Worm (Caenorhabditis elegans) whole organism, dauer: ENCODE results near the gene K01D12.7.

ENCODE experiments used
- unc-62 ChIP-seq: sonication (generic microtip); optimal IDR thresholded peaks from 2 replicates; lab custom pipeline; 2017; ENCODE audit warnings: missing biosample characterization, missing genetic modification reagents, missing genetic modification characterization

Gene K01D12.7

DNA sequence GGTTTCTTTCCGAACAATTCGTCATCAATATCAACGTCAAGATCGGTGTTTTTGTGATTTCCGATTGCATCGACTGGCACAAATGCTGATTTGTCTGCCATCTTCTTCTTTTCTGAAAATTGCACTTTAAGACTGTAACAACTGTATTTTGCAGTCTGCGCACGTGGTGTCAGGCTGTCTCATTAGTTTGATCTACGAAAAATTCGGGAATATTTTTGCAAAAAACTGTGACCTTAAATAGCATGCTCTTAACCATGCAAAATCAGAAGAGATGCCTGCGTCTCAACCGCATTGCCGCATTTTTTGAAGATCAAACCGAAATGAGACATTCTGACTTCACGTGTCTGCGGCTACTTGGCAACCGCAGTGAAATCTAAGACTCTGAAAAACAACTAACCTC is at the start of gene K01D12.7:
Gene K01D12.7 (minus strand): TSS at position 101 of the 400 bp plus-strand sequence.
- TF ChIP-seq unc-62 (GFP tag; lab: Kevin White, UChicago): no peak

DNA sequence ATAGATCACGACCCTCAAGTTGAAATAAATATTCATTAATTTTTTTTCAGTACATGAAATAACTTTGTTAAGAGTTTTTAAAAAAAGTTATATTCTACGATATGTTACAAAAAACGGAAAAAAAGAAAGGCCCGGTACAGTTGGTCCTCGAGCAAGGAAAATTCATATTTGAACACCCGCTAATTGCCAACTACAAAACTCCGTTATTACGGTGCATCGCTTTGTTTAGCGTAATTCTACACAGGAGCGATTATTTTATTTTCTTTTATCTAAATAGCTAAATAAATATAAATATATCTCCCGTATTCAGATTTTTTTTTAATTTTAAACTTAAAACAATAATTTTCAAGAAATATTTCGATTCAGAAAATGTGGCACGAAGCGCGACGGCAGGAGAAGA is 49.2 kb upstream of the K01D12.7 start, which contains the start of gene F28C1.1:
Gene F28C1.1 (plus strand): TSS at position 365 of the 400 bp plus-strand sequence.
- no peak for TF ChIP-seq unc-62 (GFP tag; lab: Kevin White, UChicago)

DNA sequence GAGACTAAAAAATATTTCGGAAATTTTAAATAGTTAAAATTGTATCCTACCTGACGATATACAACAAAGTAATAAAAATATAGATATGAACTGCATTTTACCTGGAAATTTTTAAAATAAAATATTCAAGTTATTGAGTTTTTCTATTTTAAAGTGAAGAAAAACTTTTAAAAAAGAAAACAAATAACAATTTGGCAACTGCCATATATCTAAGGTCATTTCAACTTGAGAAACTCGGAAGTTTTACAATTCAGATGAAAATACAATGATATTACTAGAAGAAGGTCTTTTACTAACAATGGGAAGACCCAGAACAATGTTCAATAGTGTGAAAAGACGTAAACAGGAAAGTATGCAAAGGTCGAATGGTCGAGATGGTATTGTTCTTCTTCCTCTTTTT is 48.6 kb upstream of the K01D12.7 start, which contains the start of gene C54D10.10:
Gene C54D10.10 (minus strand): TSS at position 101 of the 400 bp plus-strand sequence.
- no peak for TF ChIP-seq unc-62 (GFP tag; lab: Kevin White, UChicago)

DNA sequence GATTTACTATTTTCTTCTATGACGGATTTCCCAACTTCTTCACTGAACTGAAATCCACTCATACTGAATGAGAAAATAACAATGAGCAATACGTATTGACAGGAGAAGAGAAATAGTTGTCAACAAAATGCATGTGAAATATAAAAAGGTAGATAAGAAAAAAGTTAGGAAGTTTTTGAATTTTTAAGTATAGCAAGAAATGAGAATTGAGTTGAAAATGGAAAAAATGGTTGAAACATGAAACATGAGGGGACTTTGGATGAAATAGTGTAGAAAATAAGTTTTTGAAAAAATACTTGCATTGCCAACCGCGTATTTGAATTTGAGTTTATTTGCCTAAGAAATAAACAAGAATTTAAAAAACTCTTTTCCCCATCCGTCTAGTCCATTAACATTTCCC is 45.6 kb upstream of the K01D12.7 start, which contains the start of the genes pals-38 and C54D10.9:
Gene pals-38 (minus strand): TSS at position 101 of the 400 bp plus-strand sequence.
Gene C54D10.9 (plus strand): TSS at position 259 of the 400 bp plus-strand sequence.
- TF ChIP-seq unc-62 (GFP tag; lab: Kevin White, UChicago): no peak

DNA sequence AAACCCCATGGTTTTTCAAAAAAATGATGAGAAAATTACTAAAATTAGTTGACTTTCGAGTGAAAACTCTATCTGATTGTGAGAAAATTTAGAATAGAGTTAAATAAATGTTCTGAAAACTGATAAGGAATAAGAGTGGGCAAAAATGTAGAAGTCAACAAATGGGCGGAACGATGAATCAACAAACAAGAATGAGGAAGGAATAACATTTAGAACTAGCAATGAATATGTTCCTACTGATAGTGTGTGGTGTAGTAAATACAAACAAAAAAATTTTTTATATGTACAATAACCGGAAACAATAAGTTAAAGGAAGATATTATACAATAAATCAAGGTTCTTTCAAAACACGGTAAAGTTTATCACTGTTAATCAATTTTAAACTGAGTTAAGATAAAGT is 42.5 kb upstream of the K01D12.7 start, which contains the start of gene pals-39:
Gene pals-39 (minus strand): TSS at position 101 of the 400 bp plus-strand sequence.
- TF ChIP-seq unc-62 (GFP tag; lab: Kevin White, UChicago): no peak

DNA sequence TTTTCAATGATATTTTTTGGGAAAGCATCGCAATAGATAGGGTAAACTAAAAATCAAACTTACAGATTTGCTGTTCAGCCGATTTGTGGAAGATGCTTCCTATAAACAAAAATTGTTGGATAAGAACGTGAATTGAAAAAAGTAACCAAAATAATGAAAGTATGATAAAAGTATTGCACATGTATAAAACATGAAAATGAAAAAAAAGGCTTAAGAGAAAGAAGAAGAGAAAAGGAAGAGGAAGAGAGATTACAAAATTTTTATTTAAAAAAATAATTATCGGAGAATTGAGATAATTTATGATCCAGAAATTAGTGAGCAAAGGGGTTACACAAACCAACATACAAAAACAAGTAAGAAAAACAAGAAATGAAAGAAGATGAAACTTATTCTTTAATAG is 40.1 kb upstream of the K01D12.7 start, which contains the start of gene pals-37:
Gene pals-37 (minus strand): TSS at position 101 of the 400 bp plus-strand sequence.
- no peak for TF ChIP-seq unc-62 (GFP tag; lab: Kevin White, UChicago)

DNA sequence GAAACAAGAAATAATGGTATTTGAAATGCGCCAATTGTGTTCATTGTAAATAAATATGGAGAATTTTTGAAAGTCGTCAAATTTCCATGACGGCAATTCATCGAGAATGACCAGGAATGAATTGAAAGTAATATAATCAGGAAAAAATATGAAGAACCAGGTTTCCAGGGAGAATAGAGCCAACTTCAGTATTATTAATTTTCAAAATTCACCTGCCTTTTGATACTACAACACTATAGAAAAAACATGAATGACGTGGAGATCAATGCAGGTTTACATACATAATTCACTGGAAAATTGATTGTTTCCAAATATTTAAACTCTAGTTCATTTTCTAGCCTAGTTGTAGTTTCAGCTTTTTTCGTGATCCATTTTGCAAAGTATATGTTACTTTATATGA is 32.4 kb upstream of the K01D12.7 start, which contains the start of gene srh-25:
Gene srh-25 (minus strand): TSS at position 101 of the 400 bp plus-strand sequence.
- no peak for TF ChIP-seq unc-62 (GFP tag; lab: Kevin White, UChicago)

DNA sequence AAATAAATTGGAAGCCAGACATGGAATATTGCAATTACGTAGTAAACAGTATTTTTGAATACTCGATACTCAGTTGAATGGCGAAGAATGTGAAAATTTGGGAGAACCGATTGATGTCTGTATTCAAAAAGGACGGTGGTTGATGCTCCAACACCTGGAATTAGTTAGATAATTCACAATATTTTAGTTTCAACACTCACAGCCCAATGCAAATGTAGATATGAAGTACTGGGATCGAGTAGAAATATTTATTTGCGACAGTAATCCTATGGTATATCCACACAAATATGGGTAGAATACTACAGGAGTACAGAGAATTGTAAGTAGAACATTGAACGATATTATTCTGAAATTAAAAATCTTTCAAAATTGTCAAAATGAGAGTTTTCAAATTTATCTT is 31.8 kb upstream of the K01D12.7 start:
- no peak for TF ChIP-seq unc-62 (GFP tag; lab: Kevin White, UChicago)

DNA sequence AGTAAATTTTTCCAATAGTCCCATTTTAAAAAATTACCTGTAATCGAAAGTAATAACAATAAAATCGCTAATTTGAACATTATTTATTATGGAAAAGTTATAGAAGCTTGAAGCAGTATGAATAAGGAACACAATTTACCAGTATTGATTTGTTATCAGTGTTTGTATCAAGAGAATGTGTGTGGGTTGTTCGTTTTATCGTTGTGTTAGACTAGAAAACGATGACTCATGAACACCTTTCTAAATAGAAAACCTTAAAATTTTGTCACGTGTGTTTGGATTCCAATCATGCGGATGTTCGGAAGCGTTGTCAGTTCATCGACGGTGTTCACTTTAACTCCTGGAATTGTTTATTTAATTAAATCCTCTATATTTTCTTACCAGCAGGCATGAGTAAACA is 30.8 kb upstream of the K01D12.7 start, which contains the start of gene C54D10.13:
Gene C54D10.13 (minus strand): TSS at position 179 of the 400 bp plus-strand sequence.
- no peak for TF ChIP-seq unc-62 (GFP tag; lab: Kevin White, UChicago)

DNA sequence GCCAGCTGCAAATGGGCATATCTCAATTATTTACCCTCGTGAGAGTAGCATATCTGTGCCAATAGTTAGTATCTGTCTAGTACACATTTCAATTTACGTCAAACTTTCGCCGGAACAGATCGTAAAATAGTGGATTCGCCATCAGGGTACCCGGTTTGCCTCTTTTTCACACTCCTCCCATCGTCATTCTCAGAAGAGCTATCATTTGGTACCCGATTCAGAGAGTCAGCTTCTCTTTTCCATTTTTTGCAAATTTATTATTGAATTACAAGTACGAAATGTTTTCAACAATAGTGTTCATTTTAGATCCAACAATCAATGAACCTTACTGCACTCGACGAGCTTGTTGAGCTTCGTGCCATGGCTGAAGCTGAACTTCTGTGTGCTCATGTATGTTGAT is 27.8 kb upstream of the K01D12.7 start, which contains the start of gene C54D10.5:
Gene C54D10.5 (plus strand): TSS at position 301 of the 400 bp plus-strand sequence.
- no peak for TF ChIP-seq unc-62 (GFP tag; lab: Kevin White, UChicago)

DNA sequence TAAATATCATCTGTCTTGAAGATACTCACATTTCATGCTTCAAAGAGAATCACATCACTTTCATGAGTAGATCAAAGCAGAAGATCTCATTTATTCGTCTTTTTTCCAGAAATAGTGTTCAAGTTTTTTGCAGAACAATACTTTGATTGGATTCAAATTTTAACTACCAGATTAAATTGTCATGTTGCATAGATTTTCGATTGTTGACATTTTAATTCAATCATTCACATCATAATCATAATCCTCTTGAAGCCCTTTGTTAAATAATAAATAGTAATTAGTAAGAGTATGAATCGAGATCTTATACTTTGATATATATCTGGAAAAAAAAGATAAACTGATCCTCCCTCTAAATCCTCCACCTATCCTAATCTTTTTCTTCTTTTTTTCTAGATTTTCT is 26.5 kb upstream of the K01D12.7 start:
- TF ChIP-seq unc-62 (GFP tag; lab: Kevin White, UChicago): no peak

DNA sequence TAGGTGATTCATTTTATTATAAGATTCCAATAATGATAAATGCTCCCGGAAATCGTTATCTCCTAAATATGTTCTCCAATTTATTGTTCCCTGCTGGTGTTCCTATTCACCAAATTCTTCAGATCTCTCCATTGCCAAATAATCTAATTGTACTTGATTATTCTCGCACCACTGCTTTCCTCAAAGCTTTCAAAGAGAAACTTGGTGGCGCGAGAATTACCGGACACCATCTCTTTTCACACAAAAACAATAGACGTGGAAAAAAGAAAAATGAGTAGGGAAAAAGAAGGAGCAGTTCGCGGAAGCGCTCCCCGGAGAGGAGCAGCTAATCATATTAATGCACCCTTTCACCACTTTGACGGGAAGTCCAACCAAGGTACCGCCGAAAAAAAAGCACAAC is 20.1 kb upstream of the K01D12.7 start:
- TF ChIP-seq unc-62 (GFP tag; lab: Kevin White, UChicago): no peak

DNA sequence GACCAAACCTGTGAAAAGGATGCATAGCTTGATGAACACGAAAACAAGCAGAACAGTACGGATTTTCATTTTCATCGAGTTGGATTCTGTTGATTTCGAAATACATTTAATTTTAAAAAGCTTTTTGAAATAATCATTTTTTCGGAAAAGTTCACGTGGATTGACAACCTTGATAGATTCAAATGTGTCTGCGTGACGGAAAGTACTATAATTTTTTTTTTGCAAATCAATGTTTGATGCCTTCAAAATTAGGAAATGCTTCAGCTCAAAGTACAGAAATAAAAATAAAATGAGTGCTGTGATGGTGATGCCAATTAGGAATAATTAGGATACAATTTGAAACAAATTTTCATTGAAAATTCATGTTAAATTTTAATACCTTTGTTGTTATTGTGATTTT is 19.6 kb upstream of the K01D12.7 start, which contains the start of gene C54D10.4:
Gene C54D10.4 (minus strand): TSS at position 101 of the 400 bp plus-strand sequence.
- TF ChIP-seq unc-62 (GFP tag; lab: Kevin White, UChicago): no peak

DNA sequence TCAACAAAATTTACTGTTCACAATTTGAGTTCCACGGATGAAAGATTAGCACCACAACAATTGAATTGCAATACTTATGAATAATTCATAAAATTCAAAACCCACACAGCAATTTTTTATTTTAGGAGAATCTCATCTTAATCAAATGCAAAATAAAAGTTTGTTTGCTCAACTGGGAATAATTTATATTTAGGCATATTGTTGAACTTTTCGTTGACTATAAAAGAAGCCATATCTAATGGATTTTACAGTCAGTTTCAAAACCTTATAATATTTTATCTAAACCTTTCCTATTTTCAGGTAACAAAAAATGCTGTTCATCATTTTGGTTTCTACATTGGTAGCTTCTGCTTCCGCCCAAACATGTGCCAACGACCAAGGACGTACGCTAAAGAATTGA is 17.0 kb upstream of the K01D12.7 start, which contains the start of gene C54D10.3:
Gene C54D10.3 (plus strand): TSS at position 301 of the 400 bp plus-strand sequence.
- TF ChIP-seq unc-62 (GFP tag; lab: Kevin White, UChicago): no peak

DNA sequence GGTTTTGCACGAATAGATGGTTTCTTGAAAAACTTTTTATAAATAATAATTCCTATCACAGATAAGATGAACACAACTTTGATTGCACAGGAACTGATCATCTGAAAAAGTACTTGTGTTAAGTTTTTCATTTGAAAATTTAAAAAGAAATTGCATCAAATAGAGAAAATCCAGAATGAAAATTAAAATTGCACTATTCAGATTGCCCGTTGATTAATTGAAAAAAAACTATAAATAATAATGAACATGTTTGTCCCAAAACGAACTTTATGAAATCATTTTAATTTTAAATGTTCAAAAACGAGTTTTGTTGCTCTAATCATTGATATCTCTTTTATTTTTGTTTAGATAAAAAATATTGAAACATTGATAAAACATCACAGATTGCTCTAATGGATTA is 16.0 kb upstream of the K01D12.7 start, which contains the start of gene cdr-3:
Gene cdr-3 (minus strand): TSS at position 101 of the 400 bp plus-strand sequence.
- TF ChIP-seq unc-62 (GFP tag; lab: Kevin White, UChicago): no peak

DNA sequence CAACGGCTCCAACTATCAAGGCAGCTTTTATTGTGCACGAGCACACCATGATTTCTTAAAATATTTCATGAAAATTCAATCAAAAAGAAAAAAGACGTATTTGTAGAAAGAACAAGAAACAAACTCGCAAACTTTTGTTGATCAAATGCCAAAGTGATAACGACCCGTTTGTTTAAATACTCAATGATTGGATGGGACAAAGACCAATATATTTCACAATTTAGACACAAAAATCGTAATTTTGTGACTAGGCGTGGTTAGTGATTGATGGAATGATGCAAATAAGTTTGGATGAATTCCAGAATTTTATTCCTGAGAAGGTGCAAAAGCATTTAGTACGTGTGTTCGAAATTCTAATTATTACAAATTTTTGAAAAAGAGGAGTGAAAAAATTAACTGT is 14.4 kb upstream of the K01D12.7 start, which contains the start of gene cdr-2:
Gene cdr-2 (minus strand): TSS at position 54 of the 400 bp plus-strand sequence.
- no peak for TF ChIP-seq unc-62 (GFP tag; lab: Kevin White, UChicago)

DNA sequence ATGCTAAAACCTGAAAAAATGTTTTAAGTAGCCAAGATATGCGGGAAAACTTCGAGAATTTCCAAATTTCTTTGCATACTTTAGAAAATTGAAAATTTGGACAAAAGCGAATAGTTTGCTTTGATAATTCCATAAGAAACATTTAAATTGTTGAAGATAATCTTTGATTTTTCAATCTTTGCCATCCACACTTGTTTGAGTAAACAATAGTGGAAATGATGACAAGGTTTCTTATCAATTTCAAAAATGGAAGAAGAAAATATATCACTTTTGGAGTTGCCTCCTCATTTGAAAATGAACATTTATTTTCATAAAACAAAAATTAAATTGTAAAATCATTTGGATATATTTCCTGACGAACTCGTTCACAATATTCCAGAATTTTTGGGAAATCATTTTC is 13.1 kb upstream of the K01D12.7 start:
- no peak for TF ChIP-seq unc-62 (GFP tag; lab: Kevin White, UChicago)
